Worm (Caenorhabditis elegans): ENCODE measurements around the gene col-150.
A peak's percentile ranks its signal among the peaks of the same experiment; 100 is the strongest.

Gene col-150

ce11 chrV:10313953-10314352, 19.5 kb upstream of the col-150 start, which contains the start of gene gcy-6:
Gene gcy-6 (minus strand): TSS chrV:10314053.
- TF ChIP-seq nhr-237 (tag; optimal IDR thresholded peaks at IDR 0.05): no peak

ce11 chrV:10307283-10307682, 12.8 kb upstream of the col-150 start, which contains the start of gene che-12:
Gene che-12 (minus strand): TSS chrV:10307383.
- TF ChIP-seq F16B12.6 (tag; optimal IDR thresholded peaks at IDR 0.05) (no peak), aly-2 (tag; optimal IDR thresholded peaks at IDR 0.05) (no peak), ztf-11 (tag; optimal IDR thresholded peaks at IDR 0.05) (no peak), fkh-8 (tag; optimal IDR thresholded peaks at IDR 0.05) (peak; percentile 38), hlh-4 (tag; optimal IDR thresholded peaks at IDR 0.05) (no peak), efl-3 (GFP tag; optimal IDR thresholded peaks at IDR 0.05) (no peak), xbp-1 (tag; optimal IDR thresholded peaks at IDR 0.05) (no peak), Y116A8C.19 (tag; optimal IDR thresholded peaks at IDR 0.05; ENCODE audit: borderline replicate concordance) (no peak), ceh-8 (GFP tag; optimal IDR thresholded peaks at IDR 0.05) (no peak)

DNA sequence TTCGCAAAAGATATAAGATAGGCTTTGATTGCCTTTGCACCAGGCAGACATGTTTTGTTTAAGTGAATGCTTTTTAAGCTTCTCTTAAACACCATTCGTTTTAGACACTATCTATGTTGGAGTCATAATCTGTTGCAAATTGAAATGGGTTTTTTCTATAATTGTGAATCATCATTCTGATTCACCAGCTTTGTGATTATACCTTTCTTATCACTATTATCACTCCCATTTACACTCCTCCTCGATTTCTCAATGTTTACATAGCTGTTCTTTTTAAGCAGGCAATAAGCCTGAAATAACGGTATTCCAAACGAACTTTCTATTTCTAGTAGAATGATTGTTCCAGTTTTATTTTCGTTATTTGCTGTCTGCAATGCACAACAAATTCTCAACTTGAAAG, 2.6 kb upstream of the col-150 start, which contains the start of gene B0024.4:
Gene B0024.4 (plus strand): TSS at position 301 of the 400 bp plus-strand sequence.
- no peak for TF ChIP-seq ets-5 (GFP tag; IDR thresholded peaks at IDR 0.05)
- TF ChIP-seq unc-30 (tag; optimal IDR thresholded peaks at IDR 0.05): no peak
- no peak for TF ChIP-seq snu-23 (GFP tag; optimal IDR thresholded peaks at IDR 0.05)
- TF ChIP-seq sptf-1 (tag; optimal IDR thresholded peaks at IDR 0.05): no peak
- no peak for TF ChIP-seq vab-15 (tag; optimal IDR thresholded peaks at IDR 0.05)
- no peak for TF ChIP-seq pqm-1 (tag; optimal IDR thresholded peaks at IDR 0.05)
- TF ChIP-seq nhr-237 (tag; optimal IDR thresholded peaks at IDR 0.05): no peak
- no peak for TF ChIP-seq nhr-19 (GFP tag; conservative IDR thresholded peaks at IDR 0.05)
- no peak for TF ChIP-seq tbx-2 (tag; optimal IDR thresholded peaks at IDR 0.05)
- no peak for TF ChIP-seq ceh-90 (tag; optimal IDR thresholded peaks at IDR 0.05)
- TF ChIP-seq C16A3.4 (tag; optimal IDR thresholded peaks at IDR 0.05): no peak

ce11 chrV:10292819-10293357, 1.6 kb downstream of the col-150 start, which contains the start of gene col-149:
Gene col-149 (minus strand): TSS chrV:10292869.
- TF ChIP-seq unc-86 (tag; optimal IDR thresholded peaks at IDR 0.05): no peak
- peak in 2 of 6 experiments; percentile 15 to 59 for TF ChIP-seq elt-3 (tag; optimal IDR thresholded peaks at IDR 0.05)
- TF ChIP-seq lin-14 (GFP tag; optimal IDR thresholded peaks at IDR 0.05): peak; percentile 20
- TF ChIP-seq blmp-1 (tag; optimal IDR thresholded peaks at IDR 0.05): peak; percentile 99

DNA sequence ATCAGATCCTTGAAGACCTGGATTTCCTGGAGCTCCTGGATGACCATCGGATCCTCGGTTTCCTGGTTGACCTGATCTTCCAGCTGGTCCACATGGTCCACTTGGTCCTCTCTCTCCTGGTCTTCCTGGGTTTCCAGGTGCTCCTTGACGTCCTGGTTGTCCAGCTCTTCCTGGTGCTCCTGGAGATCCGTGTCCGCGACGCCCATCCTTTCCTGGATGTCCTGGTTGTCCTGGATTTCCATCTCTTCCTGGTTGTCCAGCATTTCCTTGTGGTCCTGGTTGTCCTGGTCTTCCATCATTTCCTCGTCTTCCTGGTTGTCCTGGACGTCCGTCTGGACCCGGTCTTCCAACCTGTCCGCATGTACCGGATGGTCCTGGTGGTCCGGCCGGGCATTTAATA, 2.6 kb downstream of the col-150 start:
- TF ChIP-seq lir-3 (tag; optimal IDR thresholded peaks at IDR 0.05; ENCODE audit: poor library complexity) (no peak), nhr-84 (tag; optimal IDR thresholded peaks at IDR 0.05) (no peak), efl-1 (optimal IDR thresholded peaks at IDR 0.05) (no peak), efl-1 (GFP tag; optimal IDR thresholded peaks at IDR 0.05 in 1 of 2) (peak in 1 of 2 experiments; percentile 68), vab-15 (tag; optimal IDR thresholded peaks at IDR 0.05) (no peak)

ce11 chrV:10289743-10290142, 4.7 kb downstream of the col-150 start, which contains the start of gene B0024.15:
Gene B0024.15 (plus strand): TSS chrV:10290043.
- TF ChIP-seq pag-3 (tag; optimal IDR thresholded peaks at IDR 0.05; ENCODE audit: borderline replicate concordance, insufficient read depth) (no peak), fkh-8 (tag; optimal IDR thresholded peaks at IDR 0.05) (peak; percentile 35)

ce11 chrV:10287260-10287659, 7.2 kb downstream of the col-150 start, which contains the start of gene B0024.3:
Gene B0024.3 (plus strand): TSS chrV:10287560.
- peak; percentile 34 for TF ChIP-seq lin-14 (GFP tag; optimal IDR thresholded peaks at IDR 0.05)
- TF ChIP-seq aly-2 (tag; optimal IDR thresholded peaks at IDR 0.05): no peak
- TF ChIP-seq lsy-2 (tag; optimal IDR thresholded peaks at IDR 0.05): peak in 1 of 2 experiments; percentile 8
- no peak for TF ChIP-seq efl-1 (optimal IDR thresholded peaks at IDR 0.05)
- TF ChIP-seq efl-1 (GFP tag; optimal IDR thresholded peaks at IDR 0.05 in 1 of 2): no peak
